Fruit fly (Drosophila melanogaster) whole organism, adult: ENCODE results near the gene CG42240.

Experiments used
- CG14711 ChIP-seq: fragments of 200-800 bp; sonication (Bioruptor generic); optimal IDR thresholded peaks from 2 replicates; lab custom pipeline; 2018; ENCODE audit warnings: missing biosample characterization, mild to moderate bottlenecking, missing genetic modification characterization, moderate library complexity
- CG5204 ChIP-seq: fragments of 200-800 bp; sonication (Bioruptor generic); optimal IDR thresholded peaks from 2 replicates; lab custom pipeline; 2016; ENCODE audit warnings: missing biosample characterization, missing genetic modification characterization
- Clk ChIP-seq: fragments of 200-800 bp; sonication (Bioruptor generic); optimal IDR thresholded peaks from 2 replicates; lab custom pipeline; 2017; ENCODE audit warnings: missing biosample characterization, missing genetic modification characterization
- kay ChIP-seq: fragments of 200-800 bp; sonication (Bioruptor generic); peaks from one replicate; lab custom pipeline; 2016; ENCODE audit warnings: missing biosample characterization, missing genetic modification characterization, borderline replicate concordance
- ovo ChIP-seq: fragments of 200-800 bp; sonication (Bioruptor generic); optimal IDR thresholded peaks from 2 replicates; lab custom pipeline; 2016; ENCODE audit warnings: missing biosample characterization, missing genetic modification characterization
- pad ChIP-seq: fragments of 200-800 bp; sonication (Bioruptor generic); optimal IDR thresholded peaks from 3 replicates; lab custom pipeline; 2017; ENCODE audit warnings: missing biosample characterization, missing genetic modification characterization, mild to moderate bottlenecking, moderate library complexity, missing genetic modification reagents

DNA sequence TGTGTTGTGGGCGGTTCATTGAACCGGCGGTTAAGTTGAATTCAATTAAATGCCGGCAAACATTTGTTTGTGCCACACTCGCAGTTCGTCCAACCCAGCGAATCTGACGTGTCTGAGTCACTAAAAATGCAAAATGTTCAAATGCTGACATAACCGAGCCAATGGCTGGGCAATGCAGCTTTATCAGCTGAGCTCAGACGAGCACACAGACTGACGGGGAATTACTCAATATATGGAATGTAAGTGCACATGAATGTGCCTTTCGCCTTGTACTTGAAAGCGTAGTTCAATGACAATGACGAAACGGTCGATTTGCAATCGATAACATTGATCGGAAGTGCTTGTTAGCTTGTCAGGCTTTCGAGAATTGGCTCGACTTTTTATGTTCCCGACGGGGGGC lies 27.6 kb downstream of the CG42240 start:
- TF ChIP-seq Clk (GFP tag; lab: Kevin White, UChicago) (no peak), CG14711 (no peak), ovo (GFP tag; lab: Kevin White, UChicago) (no peak), kay (GFP tag; lab: Kevin White, UChicago) (peak; percentile 75), pad (no peak), CG5204 (GFP tag; lab: Kevin White, UChicago) (no peak)
